Worm (Caenorhabditis elegans) whole organism, early embryonic: ENCODE data around the gene glb-14.

Experiments
- B0310.2 ChIP-seq: sonication (generic microtip); optimal IDR thresholded peaks from 2 replicates; lab custom pipeline; 2016; ENCODE audit warnings: mild to moderate bottlenecking, missing genetic modification characterization, missing compliant biosample characterization
- F13C5.2 ChIP-seq: sonication (generic microtip); optimal IDR thresholded peaks from 2 replicates; lab custom pipeline; 2017; ENCODE audit warnings: mild to moderate bottlenecking, missing genetic modification characterization, inconsistent platforms, missing compliant biosample characterization
- aly-1 ChIP-seq: sonication (generic microtip); optimal IDR thresholded peaks from 2 replicates; lab custom pipeline; 2016; ENCODE audit warnings: missing genetic modification characterization, missing compliant biosample characterization
- ama-1 ChIP-seq: fragments of 150-350 bp; optimal IDR thresholded peaks from 2 replicates; lab custom pipeline; 2014
- ceh-13 ChIP-seq: fragments of 200-800 bp; sonication (Bioruptor generic); optimal IDR thresholded peaks from 2 replicates; lab custom pipeline; 2018; ENCODE audit warnings: mild to moderate bottlenecking, missing genetic modification characterization, missing compliant biosample characterization
- ceh-36 ChIP-seq: sonication (generic microtip); optimal IDR thresholded peaks from 2 replicates; lab custom pipeline; 2016; ENCODE audit warnings: missing genetic modification characterization, inconsistent platforms, missing compliant biosample characterization
- ets-7 ChIP-seq: sonication (generic microtip); optimal IDR thresholded peaks from 2 replicates; lab custom pipeline; 2016; ENCODE audit warnings: missing genotype, missing genetic modification characterization, missing compliant biosample characterization
- flt-1 ChIP-seq: fragments of 200-800 bp; sonication (Bioruptor generic); IDR thresholded peaks from 2 replicates; pipeline ENCODE4 v1.3.6; 2022; ENCODE audit warnings: missing genetic modification characterization, missing compliant biosample characterization
- hmbx-1 ChIP-seq: sonication (generic microtip); optimal IDR thresholded peaks from 2 replicates; lab custom pipeline; 2016; ENCODE audit warnings: mild to moderate bottlenecking, missing genetic modification characterization, missing compliant biosample characterization
- hmg-4 ChIP-seq: fragments of 200-800 bp; sonication (Bioruptor generic); optimal IDR thresholded peaks from 2 replicates; lab custom pipeline; 2018; ENCODE audit warnings: mild to moderate bottlenecking, missing genetic modification characterization, missing compliant biosample characterization
- hnd-1 ChIP-seq: sonication (generic microtip); optimal IDR thresholded peaks from 2 replicates; lab custom pipeline; 2016; ENCODE audit warnings: missing genetic modification characterization, missing compliant biosample characterization
- pes-1 ChIP-seq: fragments of 200-800 bp; sonication (Bioruptor generic); IDR thresholded peaks from 2 replicates; pipeline ENCODE4 v1.3.6; 2022; ENCODE audit warnings: missing genetic modification reagents, missing genetic modification characterization, missing compliant biosample characterization
- scrt-1 ChIP-seq: fragments of 200-800 bp; sonication (Bioruptor generic); IDR thresholded peaks from 2 replicates; pipeline ENCODE4 v1.3.6; 2022; ENCODE audit warnings: missing genetic modification characterization, missing compliant biosample characterization
- sea-1 ChIP-seq: fragments of 200-800 bp; sonication (Bioruptor generic); conservative IDR thresholded peaks from 2 replicates; pipeline ENCODE4 v1.3.6; 2022; ENCODE audit warnings: missing genetic modification characterization, missing compliant biosample characterization
- tbx-11 ChIP-seq: fragments of 200-800 bp; sonication (Bioruptor generic); IDR thresholded peaks from 2 replicates; pipeline ENCODE4 v1.3.6; 2022; ENCODE audit warnings: missing genetic modification characterization, missing compliant biosample characterization
- tbx-37 ChIP-seq: fragments of 200-800 bp; sonication (Bioruptor generic); conservative IDR thresholded peaks from 2 replicates; pipeline ENCODE4 v1.3.6; 2022; ENCODE audit warnings: missing genetic modification reagents, missing genetic modification characterization, missing compliant biosample characterization
- tra-4 ChIP-seq: sonication (generic microtip); optimal IDR thresholded peaks from 2 replicates; lab custom pipeline; 2017; ENCODE audit warnings: missing genetic modification characterization, missing compliant biosample characterization

glb-14 gene

DNA sequence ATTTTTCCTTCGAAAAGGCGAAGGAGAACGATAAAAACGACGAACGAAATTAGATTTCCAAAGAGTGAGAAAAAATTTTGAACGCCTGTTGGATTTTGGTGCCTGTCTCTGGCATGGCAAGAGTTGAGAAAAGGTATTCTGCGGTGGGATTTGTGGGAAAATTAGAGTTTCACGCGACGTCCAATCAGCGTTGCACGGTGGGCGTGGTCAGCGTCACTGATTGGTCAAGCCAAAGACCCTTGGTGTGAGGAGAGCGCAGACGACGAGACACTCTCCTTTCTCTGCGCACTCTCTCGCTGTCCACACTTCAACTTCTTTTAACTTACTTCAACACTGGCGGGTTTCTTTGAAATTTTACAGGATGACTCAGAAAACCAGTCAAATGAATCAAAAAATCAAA, 17.7 kb upstream of the glb-14 start:
- TF ChIP-seq pes-1 (GFP tag; lab: Robert Waterston, UW) = no peak
- TF ChIP-seq hnd-1 (tag; lab: Kevin White, UChicago) = no peak

DNA sequence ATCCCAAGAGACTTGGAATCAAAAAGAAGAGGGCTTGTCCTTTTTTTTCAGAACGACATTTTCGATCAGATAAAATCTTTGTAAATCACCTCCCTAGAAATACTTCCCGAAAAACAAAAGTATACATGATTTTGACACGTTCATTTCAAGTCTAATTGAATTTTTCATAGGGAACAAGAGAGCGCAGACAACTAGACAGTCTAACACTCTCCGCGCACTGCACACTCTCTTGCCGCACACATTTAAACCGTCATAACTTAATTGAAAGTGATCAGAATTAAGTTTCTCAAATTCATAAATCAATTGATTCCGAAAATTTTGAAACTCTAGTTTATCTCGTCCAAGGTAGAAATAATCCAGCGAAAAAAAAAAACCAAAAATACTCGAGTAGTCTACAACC, 14.9 kb upstream of the glb-14 start:
- TF ChIP-seq scrt-1 (GFP tag; lab: Robert Waterston, UW) (no peak), hmg-4 (GFP tag; lab: Kevin White, UChicago) (no peak), tra-4 (no peak), sea-1 (GFP tag; lab: Robert Waterston, UW) (no peak), aly-1 (tag; lab: Kevin White, UChicago) (no peak), ceh-36 (tag; lab: Kevin White, UChicago) (no peak), tbx-11 (GFP tag; lab: Robert Waterston, UW) (no peak)

DNA sequence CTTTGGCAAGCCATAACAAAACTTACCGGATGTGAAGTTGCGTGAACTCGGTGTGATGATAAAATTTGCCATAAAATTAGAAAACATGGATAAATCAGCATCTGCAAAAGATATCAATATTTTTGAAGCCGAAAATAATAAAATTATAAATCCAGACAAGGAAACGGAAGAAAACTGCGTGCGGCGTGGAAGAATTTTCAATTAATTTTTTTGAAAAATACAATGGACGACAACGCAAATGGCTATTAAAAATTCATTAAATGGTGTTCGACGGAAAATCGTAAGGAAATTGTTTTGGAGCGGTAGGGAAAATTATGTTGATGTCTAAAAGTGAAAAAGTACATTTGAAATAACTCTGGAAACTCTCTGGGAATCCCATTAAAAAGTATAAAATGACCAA, 14.3 kb upstream of the glb-14 start, which contains the start of gene acr-18:
acr-18 (minus strand) TSS at position 101 of the 400 bp plus-strand sequence.
- TF ChIP-seq tbx-37 (GFP tag; lab: Robert Waterston, UW) = no peak
- TF ChIP-seq aly-1 (tag; lab: Kevin White, UChicago) = no peak
- no peak for TF ChIP-seq scrt-1 (GFP tag; lab: Robert Waterston, UW)
- no peak for TF ChIP-seq F13C5.2
- no peak for TF ChIP-seq ceh-36 (tag; lab: Kevin White, UChicago)
- no peak for TF ChIP-seq B0310.2 (tag; lab: Kevin White, UChicago)

DNA sequence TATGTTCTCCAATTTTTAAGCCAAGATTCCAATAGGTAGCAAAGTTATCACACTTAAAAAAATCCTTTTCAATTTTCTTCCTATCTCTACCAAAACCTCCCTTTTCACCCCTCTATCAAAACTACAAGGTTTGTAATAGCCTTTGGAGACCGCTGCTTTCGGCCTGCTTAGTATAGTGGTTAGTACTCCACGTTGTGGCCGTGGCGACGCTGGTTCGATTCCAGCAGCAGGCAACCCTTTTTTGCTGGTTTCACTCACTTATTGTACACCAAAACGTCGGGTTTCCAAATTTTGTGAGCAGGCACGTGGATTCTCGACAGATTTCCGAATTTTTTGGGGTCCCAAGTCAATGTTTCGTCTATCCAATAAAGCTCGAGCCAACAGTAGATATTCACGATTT, 9.1 kb upstream of the glb-14 start:
- TF ChIP-seq F13C5.2 = peak; percentile 15
- TF ChIP-seq aly-1 (tag; lab: Kevin White, UChicago) = no peak
- TF ChIP-seq ama-1 (lab: Kevin White, UChicago) = no peak
- peak; percentile 76 for TF ChIP-seq pes-1 (GFP tag; lab: Robert Waterston, UW)
- no peak for TF ChIP-seq B0310.2 (tag; lab: Kevin White, UChicago)
- TF ChIP-seq scrt-1 (GFP tag; lab: Robert Waterston, UW) = 0 out of 2 replicates have a peak, but pooled peaks have one; percentile 39
- peak; percentile 65 for TF ChIP-seq flt-1 (GFP tag; lab: Robert Waterston, UW)
- peak; percentile 45; the same call in 1 of the 2 replicates for TF ChIP-seq tbx-37 (GFP tag; lab: Robert Waterston, UW)
- peak; percentile 67 for TF ChIP-seq tbx-11 (GFP tag; lab: Robert Waterston, UW)
- TF ChIP-seq tra-4 = no peak
- TF ChIP-seq ets-7 (tag; lab: Kevin White, UChicago) = no peak
- peak; percentile 35 for TF ChIP-seq hmg-4 (GFP tag; lab: Kevin White, UChicago)
- no peak for TF ChIP-seq hmbx-1
- TF ChIP-seq hnd-1 (tag; lab: Kevin White, UChicago) = peak; percentile 41
- TF ChIP-seq ceh-36 (tag; lab: Kevin White, UChicago) = peak; percentile 46
- no peak for TF ChIP-seq sea-1 (GFP tag; lab: Robert Waterston, UW)
- peak; percentile 17 for TF ChIP-seq ceh-13 (GFP tag; lab: Kevin White, UChicago)

DNA sequence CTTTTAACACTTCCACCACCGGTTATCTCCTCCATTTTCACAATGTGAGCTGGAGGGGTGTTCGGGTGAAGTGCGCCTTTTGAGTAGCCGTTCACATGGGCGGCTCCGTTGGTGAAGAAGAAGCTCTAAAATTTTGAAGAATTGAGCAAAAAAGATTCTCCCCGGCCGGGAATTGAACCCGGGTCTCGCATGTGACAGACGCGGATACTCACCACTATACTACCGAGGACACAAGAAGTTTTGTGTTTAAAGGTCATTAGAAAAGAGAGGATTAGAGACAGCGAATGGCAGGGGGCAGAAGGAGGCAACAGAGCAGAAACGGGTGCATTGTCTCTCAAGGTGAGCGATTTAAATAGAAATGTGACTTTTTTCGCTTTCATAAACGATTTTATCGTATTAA, 6.8 kb upstream of the glb-14 start:
- TF ChIP-seq hmbx-1 (peak; percentile 59), pes-1 (GFP tag; lab: Robert Waterston, UW) (peak; percentile 92), hmg-4 (GFP tag; lab: Kevin White, UChicago) (peak; percentile 92), tbx-11 (GFP tag; lab: Robert Waterston, UW) (peak; percentile 89), tra-4 (peak; percentile 71), F13C5.2 (peak; percentile 91), ets-7 (tag; lab: Kevin White, UChicago) (peak; percentile 57), B0310.2 (tag; lab: Kevin White, UChicago) (peak; percentile 82), scrt-1 (GFP tag; lab: Robert Waterston, UW) (peak; percentile 92), hnd-1 (tag; lab: Kevin White, UChicago) (peak; percentile 80), sea-1 (GFP tag; lab: Robert Waterston, UW) (peak; percentile 89), ceh-36 (tag; lab: Kevin White, UChicago) (peak; percentile 95), ceh-13 (GFP tag; lab: Kevin White, UChicago) (peak; percentile 77), ama-1 (lab: Kevin White, UChicago) (no peak), tbx-37 (GFP tag; lab: Robert Waterston, UW) (peak; percentile 92), aly-1 (tag; lab: Kevin White, UChicago) (peak; percentile 86), flt-1 (GFP tag; lab: Robert Waterston, UW) (peak; percentile 92)

DNA sequence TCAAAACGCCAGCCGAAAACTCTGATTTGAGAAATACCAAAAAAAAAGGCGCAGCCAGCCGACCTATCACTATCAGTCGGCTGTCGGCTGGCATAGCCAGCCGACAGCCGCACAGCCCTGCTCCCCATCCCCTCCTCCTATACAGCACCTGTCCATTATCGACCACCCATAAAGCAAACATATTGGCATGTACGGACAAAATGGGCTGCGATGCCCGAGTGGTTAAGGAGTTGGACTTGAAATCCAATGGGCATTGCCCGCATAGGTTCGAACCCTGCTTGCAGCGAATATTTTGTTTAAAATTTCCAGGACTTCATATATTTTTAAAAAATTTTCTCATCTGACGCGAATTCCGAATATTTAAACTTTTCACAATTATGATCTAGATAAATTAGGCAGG, 5.6 kb upstream of the glb-14 start:
- TF ChIP-seq hmg-4 (GFP tag; lab: Kevin White, UChicago) (no peak), scrt-1 (GFP tag; lab: Robert Waterston, UW) (no peak), hnd-1 (tag; lab: Kevin White, UChicago) (no peak), flt-1 (GFP tag; lab: Robert Waterston, UW) (peak; percentile 11; the same call in 1 of the 2 replicates), hmbx-1 (no peak), B0310.2 (tag; lab: Kevin White, UChicago) (no peak), tbx-37 (GFP tag; lab: Robert Waterston, UW) (no peak), ceh-13 (GFP tag; lab: Kevin White, UChicago) (no peak), ceh-36 (tag; lab: Kevin White, UChicago) (peak; percentile 2), pes-1 (GFP tag; lab: Robert Waterston, UW) (0 out of 2 replicates have a peak, but pooled peaks have one; percentile 48), tra-4 (no peak), sea-1 (GFP tag; lab: Robert Waterston, UW) (no peak), ama-1 (lab: Kevin White, UChicago) (no peak), tbx-11 (GFP tag; lab: Robert Waterston, UW) (no peak), aly-1 (tag; lab: Kevin White, UChicago) (no peak), F13C5.2 (no peak), ets-7 (tag; lab: Kevin White, UChicago) (no peak)

DNA sequence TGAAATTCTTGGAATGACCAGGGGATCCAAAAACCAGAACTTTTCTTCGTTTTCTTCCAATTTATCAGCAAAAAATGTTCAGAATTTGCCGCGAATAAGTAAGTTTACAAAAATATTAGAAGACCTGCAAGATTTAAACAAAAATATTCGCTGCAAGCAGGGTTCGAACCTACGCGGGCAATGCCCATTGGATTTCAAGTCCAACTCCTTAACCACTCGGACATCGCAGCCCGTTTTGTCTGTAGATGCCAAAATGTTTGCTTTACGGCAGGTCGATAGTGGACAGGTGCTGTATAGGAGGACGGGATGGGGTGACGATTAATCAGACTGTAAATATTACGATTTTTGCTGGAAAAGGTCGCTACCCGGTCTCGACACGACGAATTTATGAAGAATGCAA, 2.9 kb upstream of the glb-14 start:
- TF ChIP-seq hmbx-1 = no peak
- TF ChIP-seq tbx-37 (GFP tag; lab: Robert Waterston, UW) = no peak
- peak; percentile 36; the same call in 1 of the 2 replicates for TF ChIP-seq scrt-1 (GFP tag; lab: Robert Waterston, UW)
- peak; percentile 46; the same call in 1 of the 2 replicates for TF ChIP-seq tbx-11 (GFP tag; lab: Robert Waterston, UW)
- TF ChIP-seq flt-1 (GFP tag; lab: Robert Waterston, UW) = 0 out of 2 replicates have a peak, but pooled peaks have one; percentile 34
- TF ChIP-seq pes-1 (GFP tag; lab: Robert Waterston, UW) = peak; percentile 65; the same call in 1 of the 2 replicates
